Fruit fly (Drosophila melanogaster) whole organism, embryonic: ENCODE data around the gene CG8509.

Experiments used
- B-H1 ChIP-seq: fragments of 200-800 bp; sonication (Bioruptor generic); IDR thresholded peaks from 3 replicates; pipeline ENCODE4 v1.3.6; 2022; ENCODE audit warnings: missing biosample characterization, missing genetic modification characterization
- Bteb2 ChIP-seq: fragments of 200-800 bp; sonication (Bioruptor generic); optimal IDR thresholded peaks from 2 replicates; lab custom pipeline; 2016; ENCODE audit warnings: missing biosample characterization, missing genetic modification characterization
- CG12299 ChIP-seq: fragments of 200-800 bp; sonication (Bioruptor generic); optimal IDR thresholded peaks from 2 replicates; lab custom pipeline; 2018; ENCODE audit warnings: missing biosample characterization, mild to moderate bottlenecking, missing genetic modification characterization
- CG1233 ChIP-seq: fragments of 200-800 bp; sonication (Bioruptor generic); optimal IDR thresholded peaks from 4 replicates; lab custom pipeline; 2018; ENCODE audit warnings: missing biosample characterization, mild to moderate bottlenecking, missing genetic modification characterization
- CG12659 ChIP-seq: fragments of 200-800 bp; sonication (Bioruptor generic); optimal IDR thresholded peaks from 3 replicates; lab custom pipeline; 2017; ENCODE audit warnings: mild to moderate bottlenecking, missing biosample characterization, missing genetic modification reagents, missing genetic modification characterization
- CG13123 ChIP-seq: fragments of 200-800 bp; sonication (Bioruptor generic); optimal IDR thresholded peaks from 2 replicates; lab custom pipeline; 2016; ENCODE audit warnings: missing biosample characterization, missing genetic modification characterization
- CG13894 ChIP-seq: fragments of 200-800 bp; sonication (Bioruptor generic); optimal IDR thresholded peaks from 3 replicates; lab custom pipeline; 2018; ENCODE audit warnings: missing biosample characterization, mild to moderate bottlenecking, missing genetic modification characterization, moderate library complexity
- CG14860 ChIP-seq: fragments of 200-800 bp; sonication (Bioruptor generic); IDR thresholded peaks from 3 replicates; pipeline ENCODE4 v1.3.6; 2022; ENCODE audit warnings: missing biosample characterization, missing genetic modification characterization; ENCODE audit not compliant: partially characterized antibody
- CG1602 ChIP-seq: fragments of 200-800 bp; sonication (Bioruptor generic); optimal IDR thresholded peaks from 3 replicates; lab custom pipeline; 2016; ENCODE audit warnings: missing biosample characterization, missing genetic modification characterization
- CG16815 ChIP-seq: fragments of 200-800 bp; sonication (Bioruptor generic); optimal IDR thresholded peaks from 3 replicates; lab custom pipeline; 2017; ENCODE audit warnings: missing biosample characterization, mild to moderate bottlenecking, missing genetic modification characterization
- CG17829 ChIP-seq: fragments of 200-800 bp; optimal IDR thresholded peaks from 2 replicates; lab custom pipeline; 2019; ENCODE audit warnings: missing biosample characterization, mild to moderate bottlenecking, missing genetic modification characterization, moderate library complexity
- CG3726 ChIP-seq: fragments of 200-800 bp; sonication (Bioruptor generic); IDR thresholded peaks from 3 replicates; pipeline ENCODE4, ENCODE4 v1.3.6; 2022; ENCODE audit warnings: missing biosample characterization, missing genetic modification characterization
- CG3995 ChIP-seq: fragments of 200-800 bp; sonication (Bioruptor generic); optimal IDR thresholded peaks from 3 replicates; lab custom pipeline; 2016; ENCODE audit warnings: missing biosample characterization, missing genetic modification characterization
- CG4820 ChIP-seq: fragments of 200-800 bp; sonication (Bioruptor generic); optimal IDR thresholded peaks from 3 replicates; lab custom pipeline; 2016; ENCODE audit warnings: missing biosample characterization, missing genetic modification characterization
- CG5180 ChIP-seq: fragments of 200-800 bp; sonication (Bioruptor generic); optimal IDR thresholded peaks from 3 replicates; lab custom pipeline; 2017; ENCODE audit warnings: missing biosample characterization, missing genetic modification characterization, mild to moderate bottlenecking, moderate library complexity, missing genetic modification reagents
- CG6254 ChIP-seq: fragments of 200-800 bp; sonication (Bioruptor generic); optimal IDR thresholded peaks from 3 replicates; lab custom pipeline; 2017; ENCODE audit warnings: mild to moderate bottlenecking, missing biosample characterization, missing genetic modification reagents, missing genetic modification characterization
- CG6791 ChIP-seq: fragments of 200-800 bp; sonication (Bioruptor generic); IDR thresholded peaks from 3 replicates; pipeline ENCODE4 v1.3.6; 2022; ENCODE audit warnings: missing biosample characterization, missing genetic modification characterization; ENCODE audit not compliant: partially characterized antibody
- CG7357 ChIP-seq: fragments of 200-800 bp; sonication (Bioruptor generic); IDR thresholded peaks from 3 replicates; pipeline ENCODE4 v1.3.6; 2022; ENCODE audit warnings: missing biosample characterization, missing genetic modification characterization
- CG9932 ChIP-seq: fragments of 200-800 bp; sonication (Bioruptor generic); IDR thresholded peaks from 2 replicates; pipeline ENCODE4 v1.3.6; 2022; ENCODE audit warnings: missing biosample characterization, missing genetic modification characterization
- CHES-1-like ChIP-seq: fragments of 200-800 bp; sonication (Bioruptor generic); optimal IDR thresholded peaks from 2 replicates; lab custom pipeline; 2016; ENCODE audit warnings: missing biosample characterization, missing genetic modification characterization
- CkIIα-i1 ChIP-seq: fragments of 200-800 bp; sonication (Bioruptor generic); IDR thresholded peaks from 2 replicates; pipeline ENCODE4 v1.3.6; 2022; ENCODE audit warnings: missing biosample characterization, missing genetic modification characterization
- CoRest ChIP-seq: fragments of 200-800 bp; sonication (Bioruptor generic); optimal IDR thresholded peaks from 3 replicates; lab custom pipeline; 2018; ENCODE audit warnings: missing biosample characterization, mild to moderate bottlenecking, missing genetic modification characterization, moderate library complexity
- HHEX ChIP-seq: fragments of 200-800 bp; sonication (Bioruptor generic); optimal IDR thresholded peaks from 3 replicates; lab custom pipeline; 2017; ENCODE audit warnings: missing biosample characterization, mild to moderate bottlenecking, missing genetic modification characterization, missing genetic modification reagents
- HLH54F ChIP-seq: fragments of 200-800 bp; sonication (Bioruptor generic); optimal IDR thresholded peaks from 3 replicates; lab custom pipeline; 2016; ENCODE audit warnings: missing biosample characterization, missing genetic modification characterization
- HmgD ChIP-seq: fragments of 200-800 bp; sonication (Bioruptor generic); optimal IDR thresholded peaks from 3 replicates; lab custom pipeline; 2016; ENCODE audit warnings: missing biosample characterization, missing genetic modification characterization
- Med ChIP-seq: fragments of 200-800 bp; sonication (Bioruptor generic); peaks from one replicate; lab custom pipeline; 2016; ENCODE audit warnings: missing biosample characterization, missing genetic modification characterization, mild to moderate bottlenecking, inconsistent platforms, moderate library complexity
- NK7.1 ChIP-seq: fragments of 200-800 bp; sonication (Bioruptor generic); optimal IDR thresholded peaks from 3 replicates; lab custom pipeline; 2016; ENCODE audit warnings: missing biosample characterization, missing genetic modification characterization
- Rfx ChIP-seq: fragments of 200-800 bp; sonication (Bioruptor generic); IDR thresholded peaks from 2 replicates; pipeline ENCODE4 v1.3.6; 2022; ENCODE audit warnings: missing biosample characterization, missing genetic modification characterization
- Scr ChIP-seq: fragments of 200-800 bp; sonication (Bioruptor generic); IDR thresholded peaks from 2 replicates; pipeline ENCODE4 v1.3.6; 2022; ENCODE audit warnings: missing biosample characterization, missing genetic modification characterization; ENCODE audit not compliant: partially characterized antibody
- Trl ChIP-seq, 3 experiments: fragments of >200 bp in 2 of 3; fragments of 200-800 bp in 1 of 3; sonication (Bioruptor generic) in 1 of 3; optimal IDR thresholded peaks; 2 replicates in 1 of 3; 3 replicates in 2 of 3; lab custom pipeline; 2016 to 2017; ENCODE audit warnings: missing biosample characterization in 1 of 3, missing genetic modification characterization in 1 of 3
- al ChIP-seq: fragments of 200-800 bp; sonication (Bioruptor generic); IDR thresholded peaks from 2 replicates; pipeline ENCODE4 v1.3.6; 2022; ENCODE audit warnings: missing biosample characterization, missing genetic modification characterization
- bbx ChIP-seq: fragments of 200-800 bp; sonication (Bioruptor generic); IDR thresholded peaks from 2 replicates; pipeline ENCODE4 v1.3.6; 2022; ENCODE audit warnings: missing biosample characterization, missing genetic modification characterization; ENCODE audit not compliant: partially characterized antibody
- chif ChIP-seq, 2 experiments: fragments of 200-800 bp; sonication (Bioruptor generic); optimal IDR thresholded peaks; 3 replicates each; lab custom pipeline; 2016; ENCODE audit warnings: missing biosample characterization in 2 of 2, missing genetic modification characterization in 2 of 2
- dmrt11E ChIP-seq: fragments of 200-800 bp; sonication (Bioruptor generic); optimal IDR thresholded peaks from 3 replicates; lab custom pipeline; 2018; ENCODE audit warnings: missing biosample characterization, mild to moderate bottlenecking, missing genetic modification characterization, moderate library complexity
- eyg ChIP-seq: fragments of 200-800 bp; sonication (Bioruptor generic); optimal IDR thresholded peaks from 3 replicates; lab custom pipeline; 2016; ENCODE audit warnings: missing biosample characterization, missing genetic modification characterization
- gsb-n ChIP-seq: fragments of 200-800 bp; sonication (Bioruptor generic); optimal IDR thresholded peaks from 3 replicates; lab custom pipeline; 2018; ENCODE audit warnings: missing biosample characterization, mild to moderate bottlenecking, missing genetic modification characterization
- gt ChIP-seq: fragments of 200-800 bp; sonication (Bioruptor generic); IDR thresholded peaks from 2 replicates; pipeline ENCODE4 v1.3.6; 2022; ENCODE audit warnings: missing biosample characterization, missing genetic modification characterization
- hkb ChIP-seq, 2 experiments: fragments of 200-800 bp in 1 of 2; fragments of >200 bp in 1 of 2; sonication (Bioruptor generic) in 1 of 2; IDR thresholded peaks in 1 of 2; optimal IDR thresholded peaks in 1 of 2; 2 replicates each; pipeline versions ENCODE4 v1.3.6 to Lab custom; 2017 to 2022; ENCODE audit warnings: missing biosample characterization in 1 of 2, missing genetic modification characterization in 1 of 2
- ind ChIP-seq: fragments of 200-800 bp; sonication (Bioruptor generic); optimal IDR thresholded peaks from 3 replicates; lab custom pipeline; 2016; ENCODE audit warnings: missing biosample characterization, missing genetic modification characterization
- insv ChIP-seq, 2 experiments: fragments of 200-800 bp; sonication (Bioruptor generic); optimal IDR thresholded peaks; 3 replicates each; lab custom pipeline; 2016 to 2018; ENCODE audit warnings: missing biosample characterization in 2 of 2, missing genetic modification characterization in 2 of 2
- knrl ChIP-seq: fragments of 200-800 bp; sonication (Bioruptor generic); IDR thresholded peaks from 3 replicates; pipeline ENCODE4 v1.3.6; 2022; ENCODE audit warnings: missing biosample characterization, missing genetic modification characterization; ENCODE audit not compliant: partially characterized antibody
- lab ChIP-seq: fragments of 200-800 bp; sonication (Bioruptor generic); optimal IDR thresholded peaks from 3 replicates; lab custom pipeline; 2017; ENCODE audit warnings: missing biosample characterization, missing genetic modification characterization, mild to moderate bottlenecking, moderate library complexity, missing genetic modification reagents
- lbe ChIP-seq: fragments of 200-800 bp; sonication (Bioruptor generic); optimal IDR thresholded peaks from 2 replicates; lab custom pipeline; 2016; ENCODE audit warnings: missing biosample characterization, mild to moderate bottlenecking, missing genetic modification characterization
- mld ChIP-seq: fragments of 200-800 bp; sonication (Bioruptor generic); IDR thresholded peaks from 3 replicates; pipeline ENCODE4 v1.3.6; 2022; ENCODE audit warnings: missing biosample characterization, missing genetic modification characterization; ENCODE audit not compliant: partially characterized antibody
- nau ChIP-seq: fragments of 200-800 bp; sonication (Bioruptor generic); optimal IDR thresholded peaks from 3 replicates; lab custom pipeline; 2017; ENCODE audit warnings: missing biosample characterization, mild to moderate bottlenecking, missing genetic modification characterization, missing genetic modification reagents
- p53 ChIP-seq: fragments of 200-800 bp; sonication (Bioruptor generic); optimal IDR thresholded peaks from 2 replicates; lab custom pipeline; 2016; ENCODE audit warnings: missing biosample characterization, missing genetic modification characterization
- pita ChIP-seq: fragments of 200-800 bp; sonication (Bioruptor generic); optimal IDR thresholded peaks from 2 replicates; lab custom pipeline; 2017; ENCODE audit warnings: missing biosample characterization, mild to moderate bottlenecking, missing genetic modification characterization
- pros ChIP-seq: fragments of 200-800 bp; sonication (Bioruptor generic); optimal IDR thresholded peaks from 3 replicates; lab custom pipeline; 2019; ENCODE audit warnings: missing biosample characterization, mild to moderate bottlenecking, missing genetic modification characterization, moderate library complexity
- tup ChIP-seq: fragments of 200-800 bp; sonication (Bioruptor generic); optimal IDR thresholded peaks from 2 replicates; lab custom pipeline; 2016; ENCODE audit warnings: missing biosample characterization, mild to moderate bottlenecking, missing genetic modification characterization, moderate library complexity
- zen2 ChIP-seq: fragments of 200-800 bp; sonication (Bioruptor generic); IDR thresholded peaks from 3 replicates; pipeline ENCODE4 v1.3.6; 2022; ENCODE audit warnings: missing biosample characterization, missing genetic modification characterization; ENCODE audit not compliant: partially characterized antibody

The CG8509 gene

dm6 chrX:15835393-15835792 lies 26.0 kb downstream of the CG8509 start, which contains the start of gene Chc (continued):
- TF ChIP-seq ind (GFP tag; lab: Kevin White, UChicago) (no peak), CHES-1-like (GFP tag; lab: Kevin White, UChicago) (no peak), Scr (GFP tag; lab: Robert Waterston, UW) (peak; percentile 97), gsb-n (tag; lab: Kevin White, UChicago) (no peak), pros (GFP tag; lab: Kevin White, UChicago) (no peak), CG14860 (peak; percentile 97), al (no peak), Trl (optimal IDR thresholded peaks at IDR 0.05; lab: Kevin White, UChicago) (no peak), Trl (GFP tag; optimal IDR thresholded peaks at IDR 0.05; lab: Kevin White, UChicago) (no peak), lab (GFP tag; lab: Kevin White, UChicago) (no peak), B-H1 (GFP tag; lab: Robert Waterston, UW) (no peak), dmrt11E (tag; lab: Kevin White, UChicago) (no peak), CoRest (tag; lab: Kevin White, UChicago) (no peak), tup (GFP tag; lab: Kevin White, UChicago) (no peak), knrl (GFP tag; lab: Robert Waterston, UW) (peak; percentile 96), CG13894 (tag; lab: Kevin White, UChicago) (no peak), insv (GFP tag; optimal IDR thresholded peaks at IDR 0.05; lab: Kevin White, UChicago) (peak; percentile 72 to 97), CG7357 (no peak), CG3995 (GFP tag; lab: Kevin White, UChicago) (peak; percentile 90), HLH54F (GFP tag; lab: Kevin White, UChicago) (no peak), CG6791 (peak; percentile 98), CG3726 (GFP tag; lab: Robert Waterston, UW) (no peak), hkb (optimal IDR thresholded peaks at IDR 0.05; lab: Kevin White, UChicago) (no peak), hkb (GFP tag; IDR thresholded peaks at IDR 0.05; lab: Robert Waterston, UW) (no peak), CG13123 (GFP tag; lab: Kevin White, UChicago) (no peak), zen2 (GFP tag; lab: Robert Waterston, UW) (peak; percentile 95), CG12299 (tag; lab: Kevin White, UChicago) (no peak), HmgD (GFP tag; lab: Kevin White, UChicago) (no peak), Med (GFP tag; lab: Kevin White, UChicago) (peak; percentile 76), chif (GFP tag; optimal IDR thresholded peaks at IDR 0.05; lab: Kevin White, UChicago) (no peak), CG4820 (GFP tag; lab: Kevin White, UChicago) (no peak), pita (GFP tag; lab: Kevin White, UChicago) (no peak), NK7.1 (GFP tag; lab: Kevin White, UChicago) (no peak), CG12659 (GFP tag; lab: Kevin White, UChicago) (peak; percentile 3), bbx (peak; percentile 99), CG5180 (GFP tag; lab: Kevin White, UChicago) (no peak), CG9932 (peak; percentile 64), eyg (GFP tag; lab: Kevin White, UChicago) (no peak), CG16815 (GFP tag; lab: Kevin White, UChicago) (no peak), Bteb2 (no peak), CG6254 (GFP tag; lab: Kevin White, UChicago) (no peak), HHEX (GFP tag; lab: Kevin White, UChicago) (no peak), lbe (no peak), mld (GFP tag; lab: Robert Waterston, UW) (peak; percentile 95), CG17829 (tag; lab: Kevin White, UChicago) (no peak), Rfx (GFP tag; lab: Robert Waterston, UW) (peak; percentile 36; the same call in 1 of the 2 replicates), CG1233 (GFP tag; lab: Kevin White, UChicago) (no peak), gt (GFP tag; lab: Robert Waterston, UW) (no peak), nau (no peak), CkIIα-i1 (GFP tag; lab: Robert Waterston, UW) (no peak), CG1602 (GFP tag; lab: Kevin White, UChicago) (no peak), p53 (GFP tag; lab: Kevin White, UChicago) (no peak)
